Fruit fly (Drosophila melanogaster) whole organism, embryonic: ENCODE results near the gene Cpr67Fa1.
A peak's percentile ranks its signal among the peaks of the same experiment; 100 is the strongest.

ENCODE experiments used
- Asciz ChIP-seq: fragments of 200-800 bp; sonication (Bioruptor generic); optimal IDR thresholded peaks from 2 replicates; lab custom pipeline; 2017; ENCODE audit warnings: missing biosample characterization, mild to moderate bottlenecking, missing genetic modification characterization, missing genetic modification reagents
- Awh ChIP-seq: fragments of 200-800 bp; sonication (Bioruptor generic); IDR thresholded peaks from 2 replicates; pipeline ENCODE4, ENCODE4 v1.3.6; 2022; ENCODE audit warnings: missing biosample characterization, missing genetic modification characterization
- BEAF-32 ChIP-seq: fragments of 200-800 bp; sonication (Bioruptor generic); optimal IDR thresholded peaks from 3 replicates; lab custom pipeline; 2017; ENCODE audit warnings: missing biosample characterization, missing genetic modification characterization, mild to moderate bottlenecking, moderate library complexity, missing genetic modification reagents
- CG1024 ChIP-seq: fragments of 200-800 bp; sonication (Bioruptor generic); IDR thresholded peaks from 2 replicates; pipeline ENCODE4 v1.3.6; 2022; ENCODE audit warnings: missing biosample characterization, missing genetic modification characterization
- CG10321 ChIP-seq: fragments of 200-800 bp; sonication (Bioruptor generic); IDR thresholded peaks from 2 replicates; pipeline ENCODE4 v1.3.6; 2022; ENCODE audit warnings: missing biosample characterization, missing genetic modification characterization
- CG10979 ChIP-seq: fragments of 200-800 bp; sonication (Bioruptor generic); optimal IDR thresholded peaks from 2 replicates; lab custom pipeline; 2018; ENCODE audit warnings: missing biosample characterization, mild to moderate bottlenecking, missing genetic modification characterization, moderate library complexity
- CG14050 ChIP-seq: fragments of 200-800 bp; sonication (Bioruptor generic); IDR thresholded peaks from 3 replicates; pipeline ENCODE4 v1.3.6; 2022; ENCODE audit warnings: missing biosample characterization, missing genetic modification characterization
- CG15011 ChIP-seq: fragments of 200-800 bp; sonication (Bioruptor generic); optimal IDR thresholded peaks from 3 replicates; lab custom pipeline; 2018; ENCODE audit warnings: missing biosample characterization, mild to moderate bottlenecking, missing genetic modification characterization
- CG17612 ChIP-seq: fragments of 200-800 bp; sonication (Bioruptor generic); IDR thresholded peaks from 2 replicates; pipeline ENCODE4 v1.3.6; 2022; ENCODE audit warnings: missing biosample characterization, missing genetic modification characterization
- CG17829 ChIP-seq: fragments of 200-800 bp; optimal IDR thresholded peaks from 2 replicates; lab custom pipeline; 2019; ENCODE audit warnings: missing biosample characterization, mild to moderate bottlenecking, missing genetic modification characterization, moderate library complexity
- CG2875 ChIP-seq: fragments of 200-800 bp; sonication (Bioruptor generic); optimal IDR thresholded peaks from 2 replicates; lab custom pipeline; 2017; ENCODE audit warnings: missing biosample characterization, mild to moderate bottlenecking, missing genetic modification characterization, missing genetic modification reagents
- CG3995 ChIP-seq: fragments of 200-800 bp; sonication (Bioruptor generic); optimal IDR thresholded peaks from 3 replicates; lab custom pipeline; 2016; ENCODE audit warnings: missing biosample characterization, missing genetic modification characterization
- CG4328 ChIP-seq: fragments of 200-800 bp; sonication (Bioruptor generic); optimal IDR thresholded peaks from 3 replicates; lab custom pipeline; 2017; ENCODE audit warnings: missing biosample characterization, missing genetic modification reagents, missing genetic modification characterization
- CG5180 ChIP-seq: fragments of 200-800 bp; sonication (Bioruptor generic); optimal IDR thresholded peaks from 3 replicates; lab custom pipeline; 2017; ENCODE audit warnings: missing biosample characterization, missing genetic modification characterization, mild to moderate bottlenecking, moderate library complexity, missing genetic modification reagents
- CG7745 ChIP-seq: fragments of 200-800 bp; sonication (Bioruptor generic); optimal IDR thresholded peaks from 2 replicates; lab custom pipeline; 2018; ENCODE audit warnings: missing biosample characterization, mild to moderate bottlenecking, missing genetic modification characterization, moderate library complexity
- CG8281 ChIP-seq: fragments of 200-800 bp; sonication (Bioruptor generic); optimal IDR thresholded peaks from 2 replicates; lab custom pipeline; 2018; ENCODE audit warnings: missing biosample characterization, mild to moderate bottlenecking, missing genetic modification characterization, moderate library complexity
- CG8924 ChIP-seq: fragments of 200-800 bp; optimal IDR thresholded peaks from 3 replicates; lab custom pipeline; 2019; ENCODE audit warnings: missing biosample characterization, mild to moderate bottlenecking, missing genetic modification characterization, moderate library complexity
- CG9437 ChIP-seq: fragments of 200-800 bp; sonication (Bioruptor generic); optimal IDR thresholded peaks from 2 replicates; lab custom pipeline; 2018; ENCODE audit warnings: missing biosample characterization, mild to moderate bottlenecking, missing genetic modification characterization
- Dek ChIP-seq: fragments of 200-800 bp; sonication (Bioruptor generic); optimal IDR thresholded peaks from 3 replicates; lab custom pipeline; 2019; ENCODE audit warnings: missing biosample characterization, mild to moderate bottlenecking, missing genetic modification characterization, moderate library complexity
- Dip2 ChIP-seq: fragments of 200-800 bp; sonication (Bioruptor generic); IDR thresholded peaks from 2 replicates; pipeline ENCODE4 v1.3.6; 2022; ENCODE audit warnings: missing biosample characterization, missing genetic modification characterization
- Dll ChIP-seq: fragments of 200-800 bp; sonication (Bioruptor generic); IDR thresholded peaks from 4 replicates; pipeline ENCODE4 v1.3.6; 2022; ENCODE audit warnings: missing biosample characterization, missing genetic modification characterization; ENCODE audit not compliant: partially characterized antibody
- Elba2 ChIP-seq: fragments of 200-800 bp; sonication (Bioruptor generic); optimal IDR thresholded peaks from 3 replicates; lab custom pipeline; 2016; ENCODE audit warnings: missing biosample characterization, missing genetic modification characterization
- Gug ChIP-seq: fragments of 200-800 bp; sonication (Bioruptor generic); IDR thresholded peaks from 4 replicates; pipeline ENCODE4 v1.3.6; 2022; ENCODE audit warnings: missing biosample characterization, missing genetic modification characterization
- HLH3B ChIP-seq: fragments of 200-800 bp; sonication (Bioruptor generic); IDR thresholded peaks from 2 replicates; pipeline ENCODE4 v1.3.6; 2022; ENCODE audit warnings: missing biosample characterization, missing genetic modification characterization
- HLH54F ChIP-seq: fragments of 200-800 bp; sonication (Bioruptor generic); optimal IDR thresholded peaks from 3 replicates; lab custom pipeline; 2016; ENCODE audit warnings: missing biosample characterization, missing genetic modification characterization
- Hr39 ChIP-seq: fragments of >200 bp; optimal IDR thresholded peaks from 2 replicates; lab custom pipeline; 2017
- Lim3 ChIP-seq: fragments of 200-800 bp; sonication (Bioruptor generic); IDR thresholded peaks from 2 replicates; pipeline ENCODE4 v1.3.6; 2022; ENCODE audit warnings: missing biosample characterization, missing genetic modification characterization
- NK7.1 ChIP-seq: fragments of 200-800 bp; sonication (Bioruptor generic); optimal IDR thresholded peaks from 3 replicates; lab custom pipeline; 2016; ENCODE audit warnings: missing biosample characterization, missing genetic modification characterization
- Oaz ChIP-seq: fragments of 200-800 bp; sonication (Bioruptor generic); IDR thresholded peaks from 2 replicates; pipeline ENCODE4 v1.3.6; 2022; ENCODE audit warnings: missing biosample characterization, missing genetic modification characterization
- Sry-β ChIP-seq: fragments of 200-800 bp; sonication (Bioruptor generic); optimal IDR thresholded peaks from 2 replicates; lab custom pipeline; 2018; ENCODE audit warnings: missing biosample characterization, mild to moderate bottlenecking, missing genetic modification characterization, moderate library complexity
- Stat92E ChIP-seq, 3 experiments: fragments of >200 bp in 2 of 3; fragments of 200-800 bp in 1 of 3; sonication (Bioruptor generic) in 1 of 3; optimal IDR thresholded peaks; 2 replicates each; lab custom pipeline; 2017 to 2019; ENCODE audit warnings: missing biosample characterization in 3 of 3, missing genetic modification characterization in 3 of 3, mild to moderate bottlenecking in 1 of 3, moderate library complexity in 1 of 3
- Tbp ChIP-seq: fragments of >200 bp; optimal IDR thresholded peaks from 2 replicates; lab custom pipeline; 2018; ENCODE audit warnings: missing biosample characterization, missing genetic modification characterization
- dpn ChIP-seq, 2 experiments: fragments of 200-800 bp; sonication (Bioruptor generic); optimal IDR thresholded peaks; 3 replicates each; lab custom pipeline; 2016; ENCODE audit warnings: missing biosample characterization in 2 of 2, missing genetic modification characterization in 2 of 2
- en ChIP-seq: fragments of 200-800 bp; sonication (Bioruptor generic); optimal IDR thresholded peaks from 2 replicates; lab custom pipeline; 2016; ENCODE audit warnings: missing biosample characterization, missing genetic modification characterization
- jigr1 ChIP-seq: fragments of 200-800 bp; sonication (Bioruptor generic); IDR thresholded peaks from 3 replicates; pipeline ENCODE4 v1.3.6; 2022; ENCODE audit warnings: missing biosample characterization, missing genetic modification characterization
- kay ChIP-seq: fragments of 200-800 bp; sonication (Bioruptor generic); optimal IDR thresholded peaks from 2 replicates; lab custom pipeline; 2016; ENCODE audit warnings: missing biosample characterization, missing genetic modification characterization
- ken ChIP-seq: fragments of 200-800 bp; sonication (Bioruptor generic); IDR thresholded peaks from 3 replicates; pipeline ENCODE4 v1.3.6; 2022; ENCODE audit warnings: missing biosample characterization, missing genetic modification characterization
- lbe ChIP-seq: fragments of 200-800 bp; sonication (Bioruptor generic); optimal IDR thresholded peaks from 2 replicates; lab custom pipeline; 2016; ENCODE audit warnings: missing biosample characterization, mild to moderate bottlenecking, missing genetic modification characterization
- lmd ChIP-seq: fragments of 200-800 bp; sonication (Bioruptor generic); IDR thresholded peaks from 2 replicates; pipeline ENCODE4 v1.3.6; 2022; ENCODE audit warnings: missing biosample characterization, missing genetic modification characterization
- org-1 ChIP-seq: fragments of 200-800 bp; sonication (Bioruptor generic); optimal IDR thresholded peaks from 2 replicates; lab custom pipeline; 2017; ENCODE audit warnings: missing biosample characterization, missing genetic modification characterization
- otp ChIP-seq: fragments of 200-800 bp; sonication (Bioruptor generic); IDR thresholded peaks from 3 replicates; pipeline ENCODE4, ENCODE4 v1.3.6; 2022; ENCODE audit warnings: missing biosample characterization, missing genetic modification characterization
- phol ChIP-seq: fragments of 200-800 bp; sonication (Bioruptor generic); optimal IDR thresholded peaks from 3 replicates; lab custom pipeline; 2018; ENCODE audit warnings: missing biosample characterization, mild to moderate bottlenecking, missing genetic modification characterization, moderate library complexity
- rib ChIP-seq: fragments of 200-800 bp; sonication (Bioruptor generic); IDR thresholded peaks from 2 replicates; pipeline ENCODE4 v1.3.6; 2022; ENCODE audit warnings: missing biosample characterization, missing genetic modification characterization
- run ChIP-seq: fragments of 200-800 bp; sonication (Bioruptor generic); optimal IDR thresholded peaks from 3 replicates; lab custom pipeline; 2018; ENCODE audit warnings: missing biosample characterization, mild to moderate bottlenecking, missing genetic modification characterization
- sens ChIP-seq: fragments of 200-800 bp; sonication (Bioruptor generic); peaks from one replicate; lab custom pipeline; 2016; ENCODE audit warnings: missing biosample characterization, missing genetic modification characterization
- sens-2 ChIP-seq: fragments of 200-800 bp; sonication (Bioruptor generic); IDR thresholded peaks from 2 replicates; pipeline ENCODE4 v1.3.6; 2022; ENCODE audit warnings: missing biosample characterization, missing genetic modification characterization
- seq ChIP-seq: fragments of 200-800 bp; sonication (Bioruptor generic); IDR thresholded peaks from 2 replicates; pipeline ENCODE4 v1.3.6; 2022; ENCODE audit warnings: missing biosample characterization, missing genetic modification characterization
- sr ChIP-seq: fragments of 200-800 bp; sonication (Bioruptor generic); IDR thresholded peaks from 3 replicates; pipeline ENCODE4 v1.3.6; 2022; ENCODE audit warnings: missing biosample characterization, missing genetic modification characterization
- ssp ChIP-seq: fragments of 200-800 bp; sonication (Bioruptor generic); IDR thresholded peaks from 2 replicates; pipeline ENCODE4 v1.3.6; 2022; ENCODE audit warnings: missing biosample characterization, missing genetic modification characterization
- stwl ChIP-seq: fragments of 200-800 bp; sonication (Bioruptor generic); optimal IDR thresholded peaks from 3 replicates; lab custom pipeline; 2018; ENCODE audit warnings: missing biosample characterization, mild to moderate bottlenecking, missing genetic modification characterization, moderate library complexity
- wek ChIP-seq: fragments of 200-800 bp; sonication (Bioruptor generic); optimal IDR thresholded peaks from 3 replicates; lab custom pipeline; 2018; ENCODE audit warnings: missing biosample characterization, mild to moderate bottlenecking, missing genetic modification characterization, moderate library complexity

Cpr67Fa1 gene

DNA sequence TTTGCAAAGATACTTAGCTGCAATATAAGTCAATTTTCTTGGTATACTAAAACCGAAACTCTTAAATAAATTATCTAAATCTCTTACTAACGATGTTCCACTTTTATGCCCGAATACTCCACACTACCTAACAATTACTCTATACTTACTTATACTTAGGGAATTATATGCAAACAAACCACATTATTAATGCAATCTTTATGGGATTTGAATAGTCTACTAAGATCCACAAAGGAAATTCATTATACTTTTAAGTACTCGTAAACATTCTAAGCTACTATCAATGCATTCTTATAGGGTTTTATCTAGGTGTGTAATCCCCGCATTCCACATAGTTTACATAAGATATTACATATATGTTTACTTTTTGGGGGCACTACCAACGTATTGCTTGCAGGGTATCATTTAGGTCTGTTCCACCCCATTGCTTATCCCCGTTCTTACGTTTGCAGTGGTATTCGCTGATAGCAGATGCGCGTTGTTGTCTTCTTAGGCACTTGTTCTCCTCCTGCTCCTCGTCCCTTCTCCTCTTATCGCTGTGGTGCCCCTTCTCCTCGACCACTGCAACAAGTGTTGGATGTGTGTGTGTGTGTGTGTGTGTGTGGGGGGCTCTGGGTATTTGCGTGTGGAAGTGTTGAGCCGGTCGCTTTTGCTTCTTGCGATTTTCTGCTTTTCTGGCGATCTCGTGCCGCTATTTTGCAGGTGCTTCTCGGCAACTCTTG, 7.9 kb downstream of the Cpr67Fa1 start (continued):
- TF ChIP-seq CG5180 (GFP tag; lab: Kevin White, UChicago) (no peak), run (tag; lab: Kevin White, UChicago) (no peak), sens (GFP tag; lab: Kevin White, UChicago) (peak; percentile 81), sens-2 (no peak), dpn (GFP tag; optimal IDR thresholded peaks at IDR 0.05; lab: Kevin White, UChicago) (no peak), en (GFP tag; lab: Kevin White, UChicago) (no peak), jigr1 (GFP tag; lab: Robert Waterston, UW) (no peak), otp (no peak; the same call in 2 of the 3 replicates), CG15011 (GFP tag; lab: Kevin White, UChicago) (no peak), CG17829 (tag; lab: Kevin White, UChicago) (no peak), Asciz (GFP tag; lab: Kevin White, UChicago) (no peak), CG10979 (tag; lab: Kevin White, UChicago) (no peak), Hr39 (no peak), lbe (GFP tag; lab: Kevin White, UChicago) (no peak), rib (GFP tag; lab: Robert Waterston, UW) (no peak), CG4328 (no peak), CG14050 (GFP tag; lab: Robert Waterston, UW) (no peak), HLH54F (GFP tag; lab: Kevin White, UChicago) (no peak), Dek (no peak), CG3995 (GFP tag; lab: Kevin White, UChicago) (no peak), CG9437 (GFP tag; lab: Kevin White, UChicago) (no peak), Sry-β (no peak), CG10321 (GFP tag; lab: Robert Waterston, UW) (no peak), ken (no peak), Dip2 (GFP tag; lab: Robert Waterston, UW) (no peak), seq (GFP tag; lab: Robert Waterston, UW) (no peak), Lim3 (no peak), Dll (GFP tag; lab: Robert Waterston, UW) (no peak), Oaz (no peak), lmd (GFP tag; lab: Robert Waterston, UW) (no peak), Elba2 (GFP tag; lab: Kevin White, UChicago) (no peak), org-1 (GFP tag; lab: Kevin White, UChicago) (no peak), Stat92E (GFP tag; optimal IDR thresholded peaks at IDR 0.05; lab: Kevin White, UChicago) (peak in 1 of 3 experiments; percentile 71), CG7745 (no peak), CG8924 (no peak), CG1024 (GFP tag; lab: Robert Waterston, UW) (no peak), phol (tag; lab: Kevin White, UChicago) (no peak), wek (GFP tag; lab: Kevin White, UChicago) (peak; percentile 24), NK7.1 (GFP tag; lab: Kevin White, UChicago) (no peak), CG2875 (no peak), BEAF-32 (GFP tag; lab: Kevin White, UChicago) (no peak), HLH3B (no peak), stwl (tag; lab: Kevin White, UChicago) (no peak), kay (no peak), Tbp (GFP tag; lab: Kevin White, UChicago) (no peak), ssp (no peak), CG17612 (GFP tag; lab: Robert Waterston, UW) (no peak), Awh (GFP tag; lab: Robert Waterston, UW) (no peak), CG8281 (tag; lab: Kevin White, UChicago) (no peak), sr (GFP tag; lab: Robert Waterston, UW) (peak; percentile 38; the same call in 1 of the 3 replicates), Gug (GFP tag; lab: Robert Waterston, UW) (no peak)
